Worm (Caenorhabditis elegans) whole organism, L1 larva: ENCODE data around the gene C49C3.21.

Source experiments
- Y116A8C.19 ChIP-seq: sonication (generic microtip); optimal IDR thresholded peaks from 2 replicates; lab custom pipeline; 2016; ENCODE audit warnings: missing compliant biosample characterization, missing genetic modification characterization, borderline replicate concordance
- alr-1 ChIP-seq: fragments of 200-800 bp; sonication (Bioruptor generic); optimal IDR thresholded peaks from 2 replicates; lab custom pipeline; 2018; ENCODE audit warnings: borderline replicate concordance, mild to moderate bottlenecking, missing genetic modification characterization, missing compliant biosample characterization
- aly-2 ChIP-seq: fragments of 150-350 bp; optimal IDR thresholded peaks from 2 replicates; lab custom pipeline; 2014; ENCODE audit warnings: missing biosample characterization, missing genetic modification characterization
- blmp-1 ChIP-seq: fragments of 150-350 bp; optimal IDR thresholded peaks from 2 replicates; lab custom pipeline; 2014; ENCODE audit warnings: missing biosample characterization, missing genetic modification characterization
- ceh-63 ChIP-seq: fragments of 200-800 bp; sonication (Bioruptor generic); optimal IDR thresholded peaks from 2 replicates; lab custom pipeline; 2018; ENCODE audit warnings: mild to moderate bottlenecking, missing genetic modification characterization, missing compliant biosample characterization
- ces-1 ChIP-seq: fragments of 150-350 bp; optimal IDR thresholded peaks from 2 replicates; lab custom pipeline; 2014; ENCODE audit warnings: missing biosample characterization, missing genetic modification reagents, missing genetic modification characterization
- fkh-10 ChIP-seq: sonication (generic microtip); optimal IDR thresholded peaks from 2 replicates; lab custom pipeline; 2017; ENCODE audit warnings: missing biosample characterization, missing genetic modification reagents, missing genetic modification characterization
- hlh-17 ChIP-seq: fragments of 200-800 bp; sonication (Bioruptor generic); optimal IDR thresholded peaks from 2 replicates; lab custom pipeline; 2018; ENCODE audit warnings: missing genetic modification characterization, mild to moderate bottlenecking, missing compliant biosample characterization, moderate library complexity, borderline replicate concordance
- hlh-4 ChIP-seq: sonication (generic microtip); optimal IDR thresholded peaks from 2 replicates; lab custom pipeline; 2016; ENCODE audit warnings: mild to moderate bottlenecking, missing genetic modification characterization, missing compliant biosample characterization
- hpl-2 ChIP-seq: fragments of 150-350 bp; optimal IDR thresholded peaks from 2 replicates; lab custom pipeline; 2014; ENCODE audit warnings: missing biosample characterization, missing genetic modification reagents, missing genetic modification characterization
- irx-1 ChIP-seq: sonication (generic microtip); optimal IDR thresholded peaks from 2 replicates; lab custom pipeline; 2016; ENCODE audit warnings: missing genetic modification characterization, missing compliant biosample characterization
- lin-13 ChIP-seq: fragments of 150-350 bp; optimal IDR thresholded peaks from 2 replicates; lab custom pipeline; 2014; ENCODE audit warnings: missing biosample characterization, missing genetic modification reagents, missing genetic modification characterization
- lin-35 ChIP-seq, 2 experiments: fragments of 150-350 bp; optimal IDR thresholded peaks; 2 replicates each; lab custom pipeline; 2014; ENCODE audit warnings: missing biosample characterization in 2 of 2, missing genetic modification characterization in 2 of 2, missing genetic modification reagents in 2 of 2
- lsy-2 ChIP-seq, 2 experiments: fragments of 150-350 bp; optimal IDR thresholded peaks; 2 replicates each; lab custom pipeline; 2014; ENCODE audit warnings: missing biosample characterization in 2 of 2, missing genetic modification characterization in 2 of 2
- mdl-1 ChIP-seq, 2 experiments: fragments of 150-350 bp; optimal IDR thresholded peaks; 2 replicates each; lab custom pipeline; 2014 to 2017; ENCODE audit warnings: missing biosample characterization in 2 of 2, missing genetic modification characterization in 2 of 2, inconsistent platforms in 1 of 2
- nhr-11 ChIP-seq: fragments of 150-350 bp; optimal IDR thresholded peaks from 2 replicates; lab custom pipeline; 2014; ENCODE audit warnings: missing biosample characterization, missing genetic modification characterization
- nhr-20 ChIP-seq: sonication (generic microtip); optimal IDR thresholded peaks from 2 replicates; lab custom pipeline; 2016; ENCODE audit warnings: mild to moderate bottlenecking, missing genetic modification characterization, missing compliant biosample characterization
- nhr-28 ChIP-seq: fragments of 150-350 bp; optimal IDR thresholded peaks from 2 replicates; lab custom pipeline; 2014; ENCODE audit warnings: missing biosample characterization, missing genetic modification characterization
- nhr-71 ChIP-seq: sonication (generic microtip); optimal IDR thresholded peaks from 2 replicates; lab custom pipeline; 2016; ENCODE audit warnings: mild to moderate bottlenecking, missing genetic modification characterization, moderate library complexity, missing compliant biosample characterization
- nhr-77 ChIP-seq: fragments of 150-350 bp; optimal IDR thresholded peaks from 2 replicates; lab custom pipeline; 2014; ENCODE audit warnings: missing biosample characterization, missing genetic modification characterization
- nhr-84 ChIP-seq: sonication (generic microtip); optimal IDR thresholded peaks from 2 replicates; lab custom pipeline; 2017; ENCODE audit warnings: missing biosample characterization, missing genetic modification characterization
- nhr-85 ChIP-seq: sonication (generic microtip); peaks from one replicate; lab custom pipeline; 2016; ENCODE audit warnings: missing genetic modification characterization, inconsistent platforms, missing compliant biosample characterization
- nhr-90 ChIP-seq: sonication (generic microtip); optimal IDR thresholded peaks from 2 replicates; lab custom pipeline; 2016; ENCODE audit warnings: mild to moderate bottlenecking, missing genetic modification characterization, missing compliant biosample characterization; ENCODE audit not compliant: poor library complexity
- pag-3 ChIP-seq: sonication (generic microtip); optimal IDR thresholded peaks from 2 replicates; lab custom pipeline; 2017; ENCODE audit warnings: missing genetic modification characterization, mild to moderate bottlenecking, missing compliant biosample characterization, antibody characterized with exemption, borderline replicate concordance; ENCODE audit not compliant: insufficient read depth
- pqm-1 ChIP-seq: sonication (generic microtip); optimal IDR thresholded peaks from 3 replicates; lab custom pipeline; 2017; ENCODE audit warnings: missing biosample characterization, missing genetic modification characterization
- rnt-1 ChIP-seq: sonication (generic microtip); optimal IDR thresholded peaks from 2 replicates; lab custom pipeline; 2016; ENCODE audit warnings: mild to moderate bottlenecking, missing genetic modification characterization, moderate library complexity, missing compliant biosample characterization
- skn-1 ChIP-seq: fragments of 150-350 bp; optimal IDR thresholded peaks from 2 replicates; lab custom pipeline; 2014; ENCODE audit warnings: missing biosample characterization, missing genetic modification characterization
- sox-4 ChIP-seq: sonication (generic microtip); optimal IDR thresholded peaks from 2 replicates; lab custom pipeline; 2016; ENCODE audit warnings: missing genetic modification characterization, missing compliant biosample characterization
- sptf-1 ChIP-seq: fragments of 150-350 bp; optimal IDR thresholded peaks from 2 replicates; lab custom pipeline; 2014; ENCODE audit warnings: missing biosample characterization, missing genetic modification characterization
- swsn-7 ChIP-seq: sonication (generic microtip); optimal IDR thresholded peaks from 2 replicates; lab custom pipeline; 2016; ENCODE audit warnings: missing genetic modification characterization, missing compliant biosample characterization
- unc-130 ChIP-seq: fragments of 150-350 bp; optimal IDR thresholded peaks from 2 replicates; lab custom pipeline; 2017; ENCODE audit warnings: missing biosample characterization, missing genetic modification characterization, inconsistent platforms
- unc-30 ChIP-seq: sonication (generic microtip); optimal IDR thresholded peaks from 2 replicates; lab custom pipeline; 2017; ENCODE audit warnings: missing biosample characterization, missing genetic modification characterization
- unc-62 ChIP-seq: fragments of 150-350 bp; optimal IDR thresholded peaks from 2 replicates; lab custom pipeline; 2014; ENCODE audit warnings: missing biosample characterization, missing genetic modification reagents, missing genetic modification characterization
- unc-86 ChIP-seq: sonication (generic microtip); optimal IDR thresholded peaks from 2 replicates; lab custom pipeline; 2016; ENCODE audit warnings: missing genetic modification characterization, missing compliant biosample characterization
- zip-4 ChIP-seq: fragments of 200-800 bp; sonication (Bioruptor generic); optimal IDR thresholded peaks from 2 replicates; lab custom pipeline; 2018; ENCODE audit warnings: mild to moderate bottlenecking, missing genetic modification characterization, moderate library complexity, missing compliant biosample characterization

The C49C3.21 gene

ce11 chrIV:17361143-17361542 is 18.4 kb downstream of the C49C3.21 start, which contains the start of gene clec-202:
clec-202 (plus strand) TSS chrIV:17361443.
- TF ChIP-seq mdl-1 (tag; optimal IDR thresholded peaks at IDR 0.05; lab: Kevin White, UChicago) = no peak
- TF ChIP-seq unc-30 (tag; lab: Kevin White, UChicago) = no peak
- no peak for TF ChIP-seq fkh-10 (GFP tag; lab: Kevin White, UChicago)
- no peak for TF ChIP-seq skn-1 (tag; lab: Kevin White, UChicago)
- no peak for TF ChIP-seq ces-1 (GFP tag; lab: Kevin White, UChicago)
- TF ChIP-seq rnt-1 (tag; lab: Kevin White, UChicago) = no peak
- no peak for TF ChIP-seq nhr-90 (tag; lab: Kevin White, UChicago)
- TF ChIP-seq nhr-84 (tag; lab: Kevin White, UChicago) = no peak
- no peak for TF ChIP-seq unc-130 (tag; lab: Kevin White, UChicago)
- TF ChIP-seq zip-4 = no peak
- no peak for TF ChIP-seq nhr-71 (tag; lab: Kevin White, UChicago)
- TF ChIP-seq nhr-28 (tag; lab: Kevin White, UChicago) = no peak
- TF ChIP-seq alr-1 (tag; lab: Kevin White, UChicago) = no peak
- TF ChIP-seq pag-3 (tag; lab: Kevin White, UChicago) = no peak
- TF ChIP-seq nhr-20 (tag; lab: Kevin White, UChicago) = no peak

- TF ChIP-seq irx-1 (no peak), nhr-77 (tag; lab: Kevin White, UChicago) (no peak), Y116A8C.19 (tag; lab: Kevin White, UChicago) (no peak), nhr-11 (tag; lab: Kevin White, UChicago) (no peak)
These were observed 24.5 kb downstream of the C49C3.21 start, which contains the start of gene zipt-17 for ce11 chrIV:17367294-17367693. zipt-17 (minus strand) TSS chrIV:17367394.

ce11 chrIV:17368292-17368691 is 25.5 kb downstream of the C49C3.21 start, which contains the start of gene trh-1:
trh-1 (plus strand) TSS chrIV:17368592.
- TF ChIP-seq sptf-1 (tag; lab: Kevin White, UChicago) (no peak), hlh-17 (GFP tag; lab: Kevin White, UChicago) (no peak), hpl-2 (no peak), unc-86 (tag; lab: Kevin White, UChicago) (no peak), rnt-1 (tag; lab: Kevin White, UChicago) (no peak), swsn-7 (tag; lab: Kevin White, UChicago) (no peak), pqm-1 (tag; lab: Kevin White, UChicago) (no peak), hlh-4 (tag; lab: Kevin White, UChicago) (no peak), lin-35 (GFP tag; optimal IDR thresholded peaks at IDR 0.05; lab: Kevin White, UChicago) (no peak), fkh-10 (GFP tag; lab: Kevin White, UChicago) (no peak), irx-1 (no peak), unc-62 (GFP tag; lab: Kevin White, UChicago) (no peak), aly-2 (tag; lab: Kevin White, UChicago) (no peak), pag-3 (tag; lab: Kevin White, UChicago) (no peak), blmp-1 (tag; lab: Kevin White, UChicago) (no peak), sox-4 (tag; lab: Kevin White, UChicago) (no peak), lin-13 (GFP tag; lab: Kevin White, UChicago) (no peak)

- TF ChIP-seq nhr-85 (tag; lab: Kevin White, UChicago) (no peak), blmp-1 (tag; lab: Kevin White, UChicago) (peak; percentile 82), alr-1 (tag; lab: Kevin White, UChicago) (no peak), ceh-63 (GFP tag; lab: Kevin White, UChicago) (no peak), lsy-2 (tag; optimal IDR thresholded peaks at IDR 0.05; lab: Kevin White, UChicago) (no peak)
These were observed 28.7 kb downstream of the C49C3.21 start, which contains the start of gene C30H6.5 for ce11 chrIV:17371469-17371868. C30H6.5 (plus strand) TSS chrIV:17371769.
